Worm (Caenorhabditis elegans) whole organism, L4 larva: ENCODE measurements around the gene wdr-5.2.

Experiments
- mes-2 ChIP-seq: sonication (generic microtip); optimal IDR thresholded peaks from 2 replicates; lab custom pipeline; 2016; ENCODE audit warnings: missing genotype, mild to moderate bottlenecking, missing genetic modification characterization, missing compliant biosample characterization; ENCODE audit not compliant: poor library complexity, severe bottlenecking
- skn-1 ChIP-seq: fragments of 150-350 bp; optimal IDR thresholded peaks from 2 replicates; lab custom pipeline; 2014; ENCODE audit warnings: missing biosample characterization, missing genetic modification characterization

DNA sequence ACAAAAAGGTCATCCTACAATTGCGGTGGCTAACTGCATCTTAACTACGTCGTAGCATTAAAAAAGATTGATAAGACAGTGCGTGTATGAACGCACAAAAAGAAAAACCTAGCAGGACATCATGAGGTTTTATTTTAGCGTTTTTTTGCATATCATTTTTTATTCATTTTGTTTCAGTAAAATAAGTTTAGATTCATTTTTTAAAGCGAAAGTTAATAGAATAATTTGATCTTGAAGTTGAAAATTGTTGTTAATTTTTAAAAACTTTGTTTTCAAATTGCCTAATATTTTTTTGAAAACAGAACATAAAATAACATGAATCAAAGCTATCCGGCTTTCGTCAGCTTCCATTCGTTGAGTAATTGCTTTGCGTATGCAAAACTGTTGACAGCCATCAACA, 36.3 kb upstream of the wdr-5.2 start, which contains the start of gene prx-1:
- TF ChIP-seq mes-2, result no peak
- TF ChIP-seq skn-1 (tag; lab: Kevin White, UChicago), result no peak
